Fruit fly (Drosophila melanogaster) whole organism, embryonic: ENCODE results near the gene CG10492.
A peak's percentile ranks its signal among the peaks of the same experiment; 100 is the strongest.

Experiments used
- Antp ChIP-seq: fragments of 200-800 bp; sonication (Bioruptor generic); optimal IDR thresholded peaks from 3 replicates; lab custom pipeline; 2016; ENCODE audit warnings: missing biosample characterization, missing genetic modification characterization
- Asciz ChIP-seq: fragments of 200-800 bp; sonication (Bioruptor generic); optimal IDR thresholded peaks from 2 replicates; lab custom pipeline; 2017; ENCODE audit warnings: missing biosample characterization, mild to moderate bottlenecking, missing genetic modification characterization, missing genetic modification reagents
- B-H2 ChIP-seq: fragments of 200-800 bp; sonication (Bioruptor generic); optimal IDR thresholded peaks from 2 replicates; lab custom pipeline; 2018; ENCODE audit warnings: missing biosample characterization, mild to moderate bottlenecking, missing genetic modification characterization
- CG10274 ChIP-seq: fragments of 200-800 bp; sonication (Bioruptor generic); optimal IDR thresholded peaks from 3 replicates; lab custom pipeline; 2017; ENCODE audit warnings: missing biosample characterization, mild to moderate bottlenecking, missing genetic modification characterization
- CG10431 ChIP-seq: fragments of 200-800 bp; sonication (Bioruptor generic); optimal IDR thresholded peaks from 3 replicates; lab custom pipeline; 2018; ENCODE audit warnings: missing biosample characterization, mild to moderate bottlenecking, missing genetic modification characterization
- CG10654 ChIP-seq: fragments of 200-800 bp; sonication (Bioruptor generic); optimal IDR thresholded peaks from 2 replicates; lab custom pipeline; 2016; ENCODE audit warnings: missing biosample characterization, missing genetic modification characterization
- CG10959 ChIP-seq: fragments of 200-800 bp; sonication (Bioruptor generic); IDR thresholded peaks from 2 replicates; pipeline ENCODE4 v1.3.6; 2022; ENCODE audit warnings: missing biosample characterization, missing genetic modification characterization
- CG11504 ChIP-seq: fragments of 200-800 bp; sonication (Bioruptor generic); optimal IDR thresholded peaks from 3 replicates; lab custom pipeline; 2019; ENCODE audit warnings: missing biosample characterization, mild to moderate bottlenecking, missing genetic modification characterization, moderate library complexity
- CG11560 ChIP-seq: fragments of 200-800 bp; sonication (Bioruptor generic); IDR thresholded peaks from 3 replicates; pipeline ENCODE4 v1.3.6; 2022; ENCODE audit warnings: missing biosample characterization, missing genetic modification characterization
- CG11696 ChIP-seq: fragments of 200-800 bp; sonication (Bioruptor generic); IDR thresholded peaks from 2 replicates; pipeline ENCODE4 v1.3.6; 2022; ENCODE audit warnings: missing biosample characterization, missing genetic modification characterization
- CG12104 ChIP-seq: fragments of 200-800 bp; sonication (Bioruptor generic); optimal IDR thresholded peaks from 3 replicates; lab custom pipeline; 2016; ENCODE audit warnings: missing biosample characterization, missing genetic modification characterization
- CG12391 ChIP-seq: fragments of 200-800 bp; sonication (Bioruptor generic); optimal IDR thresholded peaks from 3 replicates; lab custom pipeline; 2018; ENCODE audit warnings: missing biosample characterization, mild to moderate bottlenecking, missing genetic modification characterization, moderate library complexity
- CG13287 ChIP-seq: fragments of 200-800 bp; sonication (Bioruptor generic); IDR thresholded peaks from 2 replicates; pipeline ENCODE4 v1.3.6; 2022; ENCODE audit warnings: missing biosample characterization, missing genetic modification characterization; ENCODE audit not compliant: partially characterized antibody
- CG14050 ChIP-seq: fragments of 200-800 bp; sonication (Bioruptor generic); IDR thresholded peaks from 3 replicates; pipeline ENCODE4 v1.3.6; 2022; ENCODE audit warnings: missing biosample characterization, missing genetic modification characterization
- CG14441 ChIP-seq: fragments of 200-800 bp; sonication (Bioruptor generic); IDR thresholded peaks from 2 replicates; pipeline ENCODE4 v1.3.6; 2022; ENCODE audit warnings: missing biosample characterization, missing genetic modification characterization
- CG15479 ChIP-seq: fragments of 200-800 bp; sonication (Bioruptor generic); optimal IDR thresholded peaks from 3 replicates; lab custom pipeline; 2019; ENCODE audit warnings: missing biosample characterization, mild to moderate bottlenecking, missing genetic modification characterization, moderate library complexity
- CG17361 ChIP-seq: fragments of 200-800 bp; sonication (Bioruptor generic); IDR thresholded peaks from 3 replicates; pipeline ENCODE4 v1.3.6; 2022; ENCODE audit warnings: missing biosample characterization, missing genetic modification characterization
- CG2678 ChIP-seq: fragments of 200-800 bp; sonication (Bioruptor generic); optimal IDR thresholded peaks from 3 replicates; lab custom pipeline; 2019; ENCODE audit warnings: missing biosample characterization, mild to moderate bottlenecking, missing genetic modification characterization, moderate library complexity
- CG2889 ChIP-seq: fragments of 200-800 bp; sonication (Bioruptor generic); IDR thresholded peaks from 3 replicates; pipeline ENCODE4 v1.3.6; 2022; ENCODE audit warnings: missing biosample characterization, missing genetic modification characterization
- CG3407 ChIP-seq: fragments of 200-800 bp; sonication (Bioruptor generic); optimal IDR thresholded peaks from 2 replicates; lab custom pipeline; 2018; ENCODE audit warnings: missing biosample characterization, mild to moderate bottlenecking, missing genetic modification characterization
- CG4707 ChIP-seq: fragments of 200-800 bp; sonication (Bioruptor generic); optimal IDR thresholded peaks from 2 replicates; lab custom pipeline; 2018; ENCODE audit warnings: missing biosample characterization, mild to moderate bottlenecking, missing genetic modification characterization, moderate library complexity
- CG4730 ChIP-seq: fragments of 200-800 bp; sonication (Bioruptor generic); IDR thresholded peaks from 2 replicates; pipeline ENCODE4 v1.3.6; 2022; ENCODE audit warnings: missing biosample characterization, missing genetic modification characterization
- CG6765 ChIP-seq: fragments of 200-800 bp; sonication (Bioruptor generic); optimal IDR thresholded peaks from 3 replicates; lab custom pipeline; 2017; ENCODE audit warnings: missing biosample characterization, mild to moderate bottlenecking, missing genetic modification characterization
- CG6791 ChIP-seq: fragments of 200-800 bp; sonication (Bioruptor generic); IDR thresholded peaks from 3 replicates; pipeline ENCODE4 v1.3.6; 2022; ENCODE audit warnings: missing biosample characterization, missing genetic modification characterization; ENCODE audit not compliant: partially characterized antibody
- E2f2 ChIP-seq: fragments of 200-800 bp; sonication (Bioruptor generic); IDR thresholded peaks from 2 replicates; pipeline ENCODE4 v1.3.6; 2022; ENCODE audit warnings: missing biosample characterization, missing genetic modification characterization
- Opbp ChIP-seq: fragments of 200-800 bp; sonication (Bioruptor generic); IDR thresholded peaks from 3 replicates; pipeline ENCODE4 v1.3.6; 2022; ENCODE audit warnings: missing biosample characterization, missing genetic modification characterization; ENCODE audit not compliant: partially characterized antibody
- Ptx1 ChIP-seq: fragments of 200-800 bp; sonication (Bioruptor generic); IDR thresholded peaks from 2 replicates; pipeline ENCODE4 v1.3.6; 2022; ENCODE audit warnings: missing biosample characterization, missing genetic modification characterization
- Scr ChIP-seq: fragments of 200-800 bp; sonication (Bioruptor generic); IDR thresholded peaks from 2 replicates; pipeline ENCODE4 v1.3.6; 2022; ENCODE audit warnings: missing biosample characterization, missing genetic modification characterization; ENCODE audit not compliant: partially characterized antibody
- Taf1 ChIP-seq: fragments of 200-800 bp; sonication (Bioruptor generic); IDR thresholded peaks from 2 replicates; pipeline ENCODE4 v1.3.6; 2022; ENCODE audit warnings: missing biosample characterization, missing genetic modification characterization
- abd-A ChIP-seq: fragments of 200-800 bp; sonication (Bioruptor generic); optimal IDR thresholded peaks from 3 replicates; lab custom pipeline; 2019; ENCODE audit warnings: missing biosample characterization, mild to moderate bottlenecking, missing genetic modification characterization, moderate library complexity
- bcd ChIP-seq: fragments of 200-800 bp; sonication (Bioruptor generic); optimal IDR thresholded peaks from 2 replicates; lab custom pipeline; 2017; ENCODE audit warnings: missing biosample characterization, mild to moderate bottlenecking, missing genetic modification characterization
- bigmax ChIP-seq: fragments of 200-800 bp; sonication (Bioruptor generic); optimal IDR thresholded peaks from 2 replicates; lab custom pipeline; 2018; ENCODE audit warnings: missing biosample characterization, mild to moderate bottlenecking, missing genetic modification characterization
- btn ChIP-seq: fragments of 200-800 bp; sonication (Bioruptor generic); optimal IDR thresholded peaks from 2 replicates; lab custom pipeline; 2016; ENCODE audit warnings: missing biosample characterization, missing genetic modification characterization
- ci ChIP-seq: fragments of 200-800 bp; sonication (Bioruptor generic); IDR thresholded peaks from 3 replicates; pipeline ENCODE4 v1.3.6; 2022; ENCODE audit warnings: missing biosample characterization, missing genetic modification characterization
- dm ChIP-seq: fragments of 200-800 bp; sonication (Bioruptor generic); optimal IDR thresholded peaks from 3 replicates; lab custom pipeline; 2016; ENCODE audit warnings: missing biosample characterization, missing genetic modification characterization
- inv ChIP-seq: fragments of 200-800 bp; sonication (Bioruptor generic); IDR thresholded peaks from 2 replicates; pipeline ENCODE4 v1.3.6; 2022; ENCODE audit warnings: missing biosample characterization, missing genetic modification characterization; ENCODE audit not compliant: partially characterized antibody
- lbe ChIP-seq: fragments of 200-800 bp; sonication (Bioruptor generic); optimal IDR thresholded peaks from 2 replicates; lab custom pipeline; 2016; ENCODE audit warnings: missing biosample characterization, mild to moderate bottlenecking, missing genetic modification characterization
- mld ChIP-seq: fragments of 200-800 bp; sonication (Bioruptor generic); IDR thresholded peaks from 3 replicates; pipeline ENCODE4 v1.3.6; 2022; ENCODE audit warnings: missing biosample characterization, missing genetic modification characterization; ENCODE audit not compliant: partially characterized antibody
- pb ChIP-seq: fragments of 200-800 bp; sonication (Bioruptor generic); optimal IDR thresholded peaks from 3 replicates; lab custom pipeline; 2016; ENCODE audit warnings: missing biosample characterization, missing genetic modification characterization
- pnt ChIP-seq: fragments of 200-800 bp; sonication (Bioruptor generic); optimal IDR thresholded peaks from 3 replicates; lab custom pipeline; 2016; ENCODE audit warnings: missing biosample characterization, missing genetic modification characterization
- psq ChIP-seq: fragments of 200-800 bp; sonication (Bioruptor generic); optimal IDR thresholded peaks from 2 replicates; lab custom pipeline; 2017; ENCODE audit warnings: missing biosample characterization, missing genetic modification characterization
- salm ChIP-seq: fragments of 200-800 bp; sonication (Bioruptor generic); optimal IDR thresholded peaks from 2 replicates; lab custom pipeline; 2018; ENCODE audit warnings: missing biosample characterization, mild to moderate bottlenecking, missing genetic modification characterization
- sc ChIP-seq, 3 experiments: fragments of >200 bp in 2 of 3; fragments of 200-800 bp in 1 of 3; sonication (Bioruptor generic) in 1 of 3; optimal IDR thresholded peaks; 2 replicates in 2 of 3; 3 replicates in 1 of 3; lab custom pipeline; 2017; ENCODE audit warnings: mild to moderate bottlenecking in 1 of 3, missing biosample characterization in 1 of 3, missing genetic modification characterization in 1 of 3, missing genetic modification reagents in 1 of 3
- schlank ChIP-seq: fragments of 200-800 bp; sonication (Bioruptor generic); optimal IDR thresholded peaks from 2 replicates; lab custom pipeline; 2018; ENCODE audit warnings: missing biosample characterization, mild to moderate bottlenecking, missing genetic modification characterization
- slou ChIP-seq: fragments of 200-800 bp; sonication (Bioruptor generic); optimal IDR thresholded peaks from 3 replicates; lab custom pipeline; 2016; ENCODE audit warnings: missing biosample characterization, missing genetic modification characterization
- sna ChIP-seq: fragments of 200-800 bp; sonication (Bioruptor generic); IDR thresholded peaks from 2 replicates; pipeline ENCODE4 v1.3.6; 2022; ENCODE audit warnings: missing biosample characterization, missing genetic modification characterization; ENCODE audit not compliant: partially characterized antibody
- sqz ChIP-seq: fragments of 200-800 bp; sonication (Bioruptor generic); optimal IDR thresholded peaks from 3 replicates; lab custom pipeline; 2018; ENCODE audit warnings: missing biosample characterization, mild to moderate bottlenecking, missing genetic modification characterization
- wek ChIP-seq: fragments of 200-800 bp; sonication (Bioruptor generic); optimal IDR thresholded peaks from 3 replicates; lab custom pipeline; 2018; ENCODE audit warnings: missing biosample characterization, mild to moderate bottlenecking, missing genetic modification characterization, moderate library complexity
- yki ChIP-seq: fragments of >200 bp; optimal IDR thresholded peaks from 3 replicates; lab custom pipeline; 2018

The CG10492 gene

dm6 chr2L:19051534-19052100 is 2.3 kb upstream of the CG10492 start, which contains the start of gene Rpn3 (continued):
- peak; percentile 68 for TF ChIP-seq Antp
- peak; percentile 70 for TF ChIP-seq CG12104 (GFP tag; lab: Kevin White, UChicago)
- peak; percentile 62 for TF ChIP-seq pnt (GFP tag; lab: Kevin White, UChicago)
- peak; percentile 68 for TF ChIP-seq salm (tag; lab: Kevin White, UChicago)
- TF ChIP-seq Asciz (GFP tag; lab: Kevin White, UChicago), result no peak
- 0 out of 3 replicates have a peak, but pooled peaks have one; percentile 34 for TF ChIP-seq CG11560 (tag; lab: Robert Waterston, UW)
- no peak for TF ChIP-seq bigmax (GFP tag; lab: Kevin White, UChicago)
- TF ChIP-seq Scr (GFP tag; lab: Robert Waterston, UW), result peak; percentile 75
- peak; percentile 77 for TF ChIP-seq CG13287 (GFP tag; lab: Robert Waterston, UW)
- TF ChIP-seq E2f2 (GFP tag; lab: Robert Waterston, UW), result peak; percentile 66
- no peak for TF ChIP-seq sqz
- peak; percentile 82 for TF ChIP-seq CG4730
- no peak for TF ChIP-seq CG15479
- TF ChIP-seq btn (GFP tag; lab: Kevin White, UChicago), result peak; percentile 29
- TF ChIP-seq CG12391 (tag; lab: Kevin White, UChicago), result peak; percentile 93
- no peak for TF ChIP-seq sc (optimal IDR thresholded peaks at IDR 0.05; lab: Kevin White, UChicago)
- TF ChIP-seq sc (GFP tag; optimal IDR thresholded peaks at IDR 0.05; lab: Kevin White, UChicago), result peak; percentile 73
- TF ChIP-seq CG10431 (GFP tag; lab: Kevin White, UChicago), result peak; percentile 12
- no peak for TF ChIP-seq mld (GFP tag; lab: Robert Waterston, UW)
- TF ChIP-seq yki (lab: Kevin White, UChicago), result no peak
- TF ChIP-seq CG11696 (GFP tag; lab: Robert Waterston, UW), result peak; percentile 74
- peak; percentile 86 for TF ChIP-seq lbe (GFP tag; lab: Kevin White, UChicago)
- peak; percentile 75 for TF ChIP-seq CG10959 (GFP tag; lab: Robert Waterston, UW)
- TF ChIP-seq CG10654 (GFP tag; lab: Kevin White, UChicago), result peak; percentile 83
- no peak for TF ChIP-seq abd-A (tag; lab: Kevin White, UChicago)
- TF ChIP-seq CG17361, result peak; percentile 83
- TF ChIP-seq wek, result peak; percentile 56
- peak; percentile 82 for TF ChIP-seq CG2889 (GFP tag; lab: Robert Waterston, UW)
- TF ChIP-seq CG6791 (GFP tag; lab: Robert Waterston, UW), result peak; percentile 71
- TF ChIP-seq bcd (GFP tag; lab: Kevin White, UChicago), result peak; percentile 74
- peak; percentile 48 for TF ChIP-seq CG6765 (GFP tag; lab: Kevin White, UChicago)
- TF ChIP-seq pb (GFP tag; lab: Kevin White, UChicago), result peak; percentile 22
- peak; percentile 86 for TF ChIP-seq CG14441
- TF ChIP-seq Opbp (GFP tag; lab: Robert Waterston, UW), result no peak; the same call in 2 of the 3 replicates
- TF ChIP-seq CG4707 (GFP tag; lab: Kevin White, UChicago), result no peak
- peak; percentile 89 for TF ChIP-seq ci (GFP tag; lab: Robert Waterston, UW)
- peak; percentile 83 for TF ChIP-seq CG2678
- TF ChIP-seq schlank, result peak; percentile 31
- TF ChIP-seq psq (GFP tag; lab: Kevin White, UChicago), result peak; percentile 34
- peak; percentile 69 for TF ChIP-seq CG3407
- peak; percentile 50; the same call in 1 of the 2 replicates for TF ChIP-seq Taf1 (GFP tag; lab: Robert Waterston, UW)
- peak; percentile 80 for TF ChIP-seq CG11504 (tag; lab: Kevin White, UChicago)
- peak; percentile 91 for TF ChIP-seq Ptx1 (GFP tag; lab: Robert Waterston, UW)
- TF ChIP-seq inv (GFP tag; lab: Robert Waterston, UW), result peak; percentile 49
- peak; percentile 7 for TF ChIP-seq CG10274 (GFP tag; lab: Kevin White, UChicago)
- peak; percentile 45 for TF ChIP-seq B-H2 (GFP tag; lab: Kevin White, UChicago)
- TF ChIP-seq sna (GFP tag; lab: Robert Waterston, UW), result peak; percentile 68; the same call in 1 of the 2 replicates
- peak; percentile 77 for TF ChIP-seq CG14050 (GFP tag; lab: Robert Waterston, UW)
- TF ChIP-seq slou (GFP tag; lab: Kevin White, UChicago), result peak; percentile 68
- TF ChIP-seq dm (GFP tag; lab: Kevin White, UChicago), result peak; percentile 80
